Worm (Caenorhabditis elegans) whole organism, L4 larva: ENCODE measurements around the gene gtf-2E2.

Experiments
- F10B5.3 ChIP-seq: sonication (generic microtip); optimal IDR thresholded peaks from 2 replicates; lab custom pipeline; 2016; ENCODE audit warnings: mild to moderate bottlenecking, missing genetic modification characterization, missing compliant biosample characterization
- F37D6.2 ChIP-seq: sonication (generic microtip); optimal IDR thresholded peaks from 2 replicates; lab custom pipeline; 2016; ENCODE audit warnings: mild to moderate bottlenecking, missing genetic modification characterization, missing compliant biosample characterization
- Y48G9A.11 ChIP-seq: fragments of 200-800 bp; sonication (Bioruptor generic); IDR thresholded peaks from 2 replicates; pipeline ENCODE4 v1.3.6; 2022; ENCODE audit warnings: missing genetic modification reagents, missing genetic modification characterization, missing compliant biosample characterization
- ZK337.2 ChIP-seq: fragments of 200-800 bp; sonication (Bioruptor generic); IDR thresholded peaks from 2 replicates; pipeline ENCODE4 v1.3.6; 2022; ENCODE audit warnings: missing genetic modification reagents, missing genetic modification characterization, missing compliant biosample characterization
- aha-1 ChIP-seq: fragments of 150-350 bp; peaks from one replicate; lab custom pipeline; 2014; ENCODE audit warnings: missing biosample characterization, missing genetic modification characterization
- aly-2 ChIP-seq: sonication (generic microtip); optimal IDR thresholded peaks from 2 replicates; lab custom pipeline; 2018; ENCODE audit warnings: missing biosample characterization, missing genetic modification characterization
- ama-1 ChIP-seq: fragments of 150-350 bp; optimal IDR thresholded peaks from 2 replicates; lab custom pipeline; 2014; ENCODE audit warnings: inconsistent platforms, mixed read lengths
- ceh-20 ChIP-seq: fragments of 200-800 bp; sonication (Bioruptor generic); IDR thresholded peaks from 2 replicates; pipeline ENCODE4 v1.3.6; 2022; ENCODE audit warnings: missing genetic modification reagents, missing genetic modification characterization, missing compliant biosample characterization
- ceh-32 ChIP-seq: sonication (generic microtip); optimal IDR thresholded peaks from 2 replicates; lab custom pipeline; 2016; ENCODE audit warnings: mild to moderate bottlenecking, missing genetic modification characterization, missing compliant biosample characterization; ENCODE audit not compliant: poor library complexity
- ceh-82 ChIP-seq: sonication (generic microtip); optimal IDR thresholded peaks from 2 replicates; lab custom pipeline; 2017; ENCODE audit warnings: missing biosample characterization, missing genetic modification characterization
- ces-1 ChIP-seq: fragments of 150-350 bp; sonication (generic microtip); optimal IDR thresholded peaks from 4 replicates; lab custom pipeline; 2014; ENCODE audit warnings: missing biosample characterization, missing genetic modification reagents, missing genetic modification characterization
- daf-8 ChIP-seq: fragments of 200-800 bp; sonication (Bioruptor generic); IDR thresholded peaks from 2 replicates; pipeline ENCODE4 v1.3.6; 2022; ENCODE audit warnings: missing genetic modification characterization, missing compliant biosample characterization
- dmd-6 ChIP-seq: fragments of 200-800 bp; sonication (Bioruptor generic); IDR thresholded peaks from 2 replicates; pipeline ENCODE4 v1.3.6; 2022; ENCODE audit warnings: missing genetic modification reagents, missing genetic modification characterization, missing compliant biosample characterization
- dmd-8 ChIP-seq: fragments of 200-800 bp; sonication (Bioruptor generic); IDR thresholded peaks from 2 replicates; pipeline ENCODE4 v1.3.6; 2022; ENCODE audit warnings: missing genetic modification characterization, missing compliant biosample characterization
- dpl-1 ChIP-seq: fragments of 150-350 bp; optimal IDR thresholded peaks from 2 replicates; lab custom pipeline; 2014; ENCODE audit warnings: missing biosample characterization, missing genetic modification reagents, missing genetic modification characterization
- egl-27 ChIP-seq: sonication (generic microtip); optimal IDR thresholded peaks from 3 replicates; lab custom pipeline; 2017; ENCODE audit warnings: missing biosample characterization, missing genetic modification reagents, missing genetic modification characterization
- egl-43 ChIP-seq: fragments of 200-800 bp; sonication (Bioruptor generic); IDR thresholded peaks from 2 replicates; pipeline ENCODE4 v1.3.6; 2022; ENCODE audit warnings: missing genetic modification reagents, missing genetic modification characterization, missing compliant biosample characterization
- fkh-10 ChIP-seq: fragments of 150-350 bp; optimal IDR thresholded peaks from 2 replicates; lab custom pipeline; 2014; ENCODE audit warnings: missing biosample characterization, missing genetic modification reagents, missing genetic modification characterization
- hlh-11 ChIP-seq: fragments of 200-800 bp; sonication (Bioruptor generic); optimal IDR thresholded peaks from 2 replicates; lab custom pipeline; 2018; ENCODE audit warnings: mild to moderate bottlenecking, missing genetic modification characterization, missing compliant biosample characterization
- lim-7 ChIP-seq: fragments of 200-800 bp; sonication (Bioruptor generic); IDR thresholded peaks from 2 replicates; pipeline ENCODE4 v1.3.6; 2022; ENCODE audit warnings: missing genetic modification characterization, missing compliant biosample characterization
- lin-13 ChIP-seq: fragments of 150-350 bp; optimal IDR thresholded peaks from 2 replicates; lab custom pipeline; 2014; ENCODE audit warnings: missing biosample characterization, missing genetic modification reagents, missing genetic modification characterization
- lin-29 ChIP-seq: fragments of 200-800 bp; sonication (Bioruptor generic); IDR thresholded peaks from 2 replicates; pipeline ENCODE4 v1.3.6; 2022; ENCODE audit warnings: missing genetic modification reagents, missing genetic modification characterization, missing compliant biosample characterization
- lin-38 ChIP-seq: fragments of 200-800 bp; sonication (Bioruptor generic); IDR thresholded peaks from 2 replicates; pipeline ENCODE4 v1.3.6; 2022; ENCODE audit warnings: missing genetic modification reagents, missing genetic modification characterization, missing compliant biosample characterization
- lin-39 ChIP-seq: fragments of 150-350 bp; optimal IDR thresholded peaks from 2 replicates; lab custom pipeline; 2014; ENCODE audit warnings: missing biosample characterization, missing genetic modification reagents, missing genetic modification characterization
- lir-3 ChIP-seq: sonication (generic microtip); optimal IDR thresholded peaks from 2 replicates; lab custom pipeline; 2016; ENCODE audit warnings: mild to moderate bottlenecking, missing genetic modification characterization, missing compliant biosample characterization
- lsy-2 ChIP-seq, 2 experiments: fragments of 150-350 bp in 1 of 2; sonication (generic microtip) in 1 of 2; optimal IDR thresholded peaks; 2 replicates each; lab custom pipeline; 2014 to 2017; ENCODE audit warnings: missing biosample characterization in 2 of 2, missing genetic modification characterization in 2 of 2
- madf-5 ChIP-seq, 2 experiments: fragments of 200-800 bp; sonication (Bioruptor generic); IDR thresholded peaks; 2 replicates each; pipeline ENCODE4 v1.3.6; 2022; ENCODE audit warnings: missing compliant biosample characterization in 2 of 2, missing genetic modification characterization in 2 of 2
- mdl-1 ChIP-seq, 2 experiments: fragments of 150-350 bp in 1 of 2; sonication (generic microtip) in 1 of 2; optimal IDR thresholded peaks; 2 replicates each; lab custom pipeline; 2014 to 2017; ENCODE audit warnings: missing biosample characterization in 2 of 2, missing genetic modification characterization in 2 of 2
- nhr-102 ChIP-seq: sonication (generic microtip); optimal IDR thresholded peaks from 2 replicates; lab custom pipeline; 2016; ENCODE audit warnings: mild to moderate bottlenecking, missing genetic modification characterization, moderate library complexity, missing compliant biosample characterization
- nhr-11 ChIP-seq: fragments of 150-350 bp; optimal IDR thresholded peaks from 2 replicates; lab custom pipeline; 2014; ENCODE audit warnings: missing biosample characterization, missing genetic modification characterization
- nhr-237 ChIP-seq: sonication (generic microtip); optimal IDR thresholded peaks from 2 replicates; lab custom pipeline; 2017; ENCODE audit warnings: missing biosample characterization, missing genetic modification characterization
- nhr-28 ChIP-seq: fragments of 150-350 bp; optimal IDR thresholded peaks from 2 replicates; lab custom pipeline; 2014; ENCODE audit warnings: missing biosample characterization, missing genetic modification characterization
- nhr-42 ChIP-seq: fragments of 200-800 bp; sonication (Bioruptor generic); IDR thresholded peaks from 2 replicates; pipeline ENCODE4 v1.3.6; 2022; ENCODE audit warnings: missing genetic modification characterization, missing compliant biosample characterization
- nhr-48 ChIP-seq: sonication (generic microtip); optimal IDR thresholded peaks from 2 replicates; lab custom pipeline; 2016; ENCODE audit warnings: mild to moderate bottlenecking, missing genetic modification characterization, missing compliant biosample characterization
- nhr-77 ChIP-seq: fragments of 150-350 bp; optimal IDR thresholded peaks from 2 replicates; lab custom pipeline; 2014; ENCODE audit warnings: missing biosample characterization, missing genetic modification characterization
- php-3 ChIP-seq: fragments of 200-800 bp; sonication (Bioruptor generic); IDR thresholded peaks from 2 replicates; pipeline ENCODE4 v1.3.6; 2022; ENCODE audit warnings: missing genetic modification reagents, missing genetic modification characterization, missing compliant biosample characterization
- saeg-2 ChIP-seq: fragments of 200-800 bp; sonication (Bioruptor generic); IDR thresholded peaks from 2 replicates; pipeline ENCODE4 v1.3.6; 2022; ENCODE audit warnings: missing genetic modification reagents, missing genetic modification characterization, missing compliant biosample characterization
- sdz-12 ChIP-seq: fragments of 200-800 bp; sonication (Bioruptor generic); optimal IDR thresholded peaks from 2 replicates; lab custom pipeline; 2018; ENCODE audit warnings: mild to moderate bottlenecking, missing genetic modification characterization, missing compliant biosample characterization
- set-16 ChIP-seq: fragments of 200-800 bp; sonication (Bioruptor generic); IDR thresholded peaks from 2 replicates; pipeline ENCODE4 v1.3.6; 2022; ENCODE audit warnings: missing genetic modification reagents, missing genetic modification characterization, missing compliant biosample characterization
- skn-1 ChIP-seq: fragments of 150-350 bp; optimal IDR thresholded peaks from 2 replicates; lab custom pipeline; 2014; ENCODE audit warnings: missing biosample characterization, missing genetic modification characterization
- snpc-1.2 ChIP-seq: fragments of 200-800 bp; sonication (Bioruptor generic); IDR thresholded peaks from 2 replicates; pipeline ENCODE4 v1.3.6; 2022; ENCODE audit warnings: missing genetic modification reagents, missing genetic modification characterization, missing compliant biosample characterization
- tra-1 ChIP-seq: fragments of 200-800 bp; sonication (Bioruptor generic); IDR thresholded peaks from 2 replicates; pipeline ENCODE4 v1.3.6; 2022; ENCODE audit warnings: missing genetic modification reagents, missing genetic modification characterization, missing compliant biosample characterization
- zag-1 ChIP-seq: fragments of 150-350 bp; optimal IDR thresholded peaks from 2 replicates; lab custom pipeline; 2014; ENCODE audit warnings: missing biosample characterization, missing genetic modification characterization
- zfp-2 ChIP-seq: sonication (generic microtip); optimal IDR thresholded peaks from 2 replicates; lab custom pipeline; 2016; ENCODE audit warnings: mild to moderate bottlenecking, missing genetic modification characterization, missing compliant biosample characterization
- zfp-3 ChIP-seq: fragments of 200-800 bp; sonication (Bioruptor generic); conservative IDR thresholded peaks from 2 replicates; pipeline ENCODE4 v1.3.6; 2022; ENCODE audit warnings: missing genetic modification reagents, missing genetic modification characterization, missing compliant biosample characterization
- zip-11 ChIP-seq: fragments of 200-800 bp; sonication (Bioruptor generic); IDR thresholded peaks from 2 replicates; pipeline ENCODE4 v1.3.6; 2022; ENCODE audit warnings: missing genetic modification characterization, missing compliant biosample characterization
- ztf-11 ChIP-seq: fragments of 150-350 bp; optimal IDR thresholded peaks from 2 replicates; lab custom pipeline; 2014; ENCODE audit warnings: missing biosample characterization, missing genetic modification characterization

Gene gtf-2E2

ce11 chrII:11547254-11547687 lies 5.0 kb upstream of the gtf-2E2 start, which contains the start of gene F54D5.7 (continued):
- TF ChIP-seq set-16 (GFP tag; lab: Robert Waterston, UW) (no peak), snpc-1.2 (GFP tag; lab: Robert Waterston, UW) (peak; percentile 81), lim-7 (GFP tag; lab: Robert Waterston, UW) (peak; percentile 77)

- TF ChIP-seq dmd-8 (GFP tag; lab: Robert Waterston, UW) (no peak), skn-1 (no peak), lin-13 (no peak), php-3 (GFP tag; lab: Robert Waterston, UW) (no peak), lin-38 (GFP tag; lab: Robert Waterston, UW) (no peak), ces-1 (GFP tag; lab: Kevin White, UChicago) (no peak), set-16 (GFP tag; lab: Robert Waterston, UW) (peak; percentile 41), aha-1 (tag; lab: Kevin White, UChicago) (peak; percentile 93), fkh-10 (GFP tag; lab: Kevin White, UChicago) (no peak), ceh-32 (tag; lab: Kevin White, UChicago) (no peak), tra-1 (GFP tag; lab: Robert Waterston, UW) (no peak), nhr-28 (no peak), Y48G9A.11 (GFP tag; lab: Robert Waterston, UW) (no peak), zip-11 (GFP tag; lab: Robert Waterston, UW) (no peak), daf-8 (no peak), lin-39 (tag; lab: Kevin White, UChicago) (no peak), zfp-3 (no peak), lim-7 (GFP tag; lab: Robert Waterston, UW) (0 out of 2 replicates have a peak, but pooled peaks have one; percentile 21), dmd-6 (GFP tag; lab: Robert Waterston, UW) (peak; percentile 15; the same call in 1 of the 2 replicates)
These were observed 3.6 kb upstream of the gtf-2E2 start for ce11 chrII:11545952-11546325.

- TF ChIP-seq zag-1 (tag; lab: Kevin White, UChicago) = no peak
- TF ChIP-seq mdl-1 (tag; optimal IDR thresholded peaks at IDR 0.05; lab: Kevin White, UChicago) = peak; percentile 75 to 76
- peak; percentile 78 for TF ChIP-seq dpl-1 (GFP tag; lab: Kevin White, UChicago)
- TF ChIP-seq aly-2 (tag; lab: Kevin White, UChicago) = no peak
- TF ChIP-seq nhr-11 (tag; lab: Kevin White, UChicago) = peak; percentile 96
- TF ChIP-seq ceh-82 (tag; lab: Kevin White, UChicago) = no peak
- TF ChIP-seq nhr-28 = peak; percentile 85
- no peak for TF ChIP-seq nhr-237 (tag; lab: Kevin White, UChicago)
- peak; percentile 91 for TF ChIP-seq F37D6.2
- peak; percentile 99 for TF ChIP-seq lin-38 (GFP tag; lab: Robert Waterston, UW)
- peak; percentile 95 for TF ChIP-seq nhr-42 (GFP tag; lab: Robert Waterston, UW)
- peak; percentile 12 for TF ChIP-seq lir-3 (tag; lab: Kevin White, UChicago)
- TF ChIP-seq dmd-8 (GFP tag; lab: Robert Waterston, UW) = peak; percentile 84
- TF ChIP-seq ZK337.2 (GFP tag; lab: Robert Waterston, UW) = no peak
- peak; percentile 13 for TF ChIP-seq ztf-11 (tag; lab: Kevin White, UChicago)
- peak; percentile 71 for TF ChIP-seq ama-1 (lab: Kevin White, UChicago)
- peak; percentile 93 for TF ChIP-seq nhr-102 (tag; lab: Kevin White, UChicago)
- peak; percentile 91 for TF ChIP-seq lin-29 (GFP tag; lab: Robert Waterston, UW)
- peak; percentile 96 for TF ChIP-seq ceh-20
- peak; percentile 73 for TF ChIP-seq zfp-2
- peak; percentile 88 to 94 for TF ChIP-seq lsy-2 (tag; optimal IDR thresholded peaks at IDR 0.05; lab: Kevin White, UChicago)
- TF ChIP-seq snpc-1.2 (GFP tag; lab: Robert Waterston, UW) = peak; percentile 87
- peak; percentile 89 for TF ChIP-seq nhr-48 (tag; lab: Kevin White, UChicago)
- TF ChIP-seq set-16 (GFP tag; lab: Robert Waterston, UW) = peak; percentile 77
- peak; percentile 93 for TF ChIP-seq saeg-2
- TF ChIP-seq madf-5 (GFP tag; IDR thresholded peaks at IDR 0.05; lab: Robert Waterston, UW) = peak; percentile 87 to 91; a peak in 3 of 4 replicates
- TF ChIP-seq Y48G9A.11 (GFP tag; lab: Robert Waterston, UW) = peak; percentile 86
- TF ChIP-seq hlh-11 (tag; lab: Kevin White, UChicago) = peak; percentile 96
- no peak for TF ChIP-seq egl-27 (tag; lab: Kevin White, UChicago)
- TF ChIP-seq egl-43 (GFP tag; lab: Robert Waterston, UW) = peak; percentile 95
- TF ChIP-seq sdz-12 (GFP tag; lab: Kevin White, UChicago) = peak; percentile 95
- TF ChIP-seq F10B5.3 (tag; lab: Kevin White, UChicago) = peak; percentile 89
- TF ChIP-seq fkh-10 (GFP tag; lab: Kevin White, UChicago) = peak; percentile 73
- TF ChIP-seq nhr-77 (tag; lab: Kevin White, UChicago) = peak; percentile 90
These were observed 3.1 kb upstream of the gtf-2E2 start, which contains the start of gene dnj-13 for ce11 chrII:11545299-11545951. Gene dnj-13, plus strand, starts transcription at chrII:11545701.
